Worm (Caenorhabditis elegans): ENCODE measurements around the gene adm-2.

The adm-2 gene

DNA sequence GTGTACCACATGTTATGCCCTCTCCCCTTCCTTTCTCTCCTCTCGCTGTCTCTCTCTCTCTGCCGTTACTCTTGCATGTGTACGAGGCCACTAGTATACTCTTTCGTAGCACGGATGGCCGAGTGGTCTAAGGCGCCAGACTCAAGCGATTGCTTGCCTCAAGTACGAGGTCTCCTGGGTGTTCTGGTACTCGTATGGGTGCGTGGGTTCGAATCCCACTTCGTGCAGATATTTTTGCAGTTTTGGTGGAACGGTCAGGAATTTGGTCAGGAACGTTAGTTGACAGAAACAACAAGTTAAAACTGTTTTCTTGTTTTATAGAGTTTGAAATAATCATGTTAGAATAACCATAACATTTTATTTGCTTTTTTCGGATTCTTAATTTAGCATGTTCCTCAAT, 22.3 kb upstream of the adm-2 start (continued):
- TF ChIP-seq tbx-2 (tag; optimal IDR thresholded peaks at IDR 0.05), result peak; percentile 85
- TF ChIP-seq nhr-77 (tag; optimal IDR thresholded peaks at IDR 0.05), result peak; percentile 46
- peak; percentile 13 for TF ChIP-seq ceh-28 (tag; optimal IDR thresholded peaks at IDR 0.05)
- no peak for TF ChIP-seq ztf-11 (tag; optimal IDR thresholded peaks at IDR 0.05)
- TF ChIP-seq R02D3.7 (tag; optimal IDR thresholded peaks at IDR 0.05), result peak; percentile 38
- TF ChIP-seq ceh-82 (tag; optimal IDR thresholded peaks at IDR 0.05), result peak; percentile 37
- peak; percentile 41 for TF ChIP-seq pqm-1 (tag; optimal IDR thresholded peaks at IDR 0.05)
- peak; percentile 81 for TF ChIP-seq nhr-43 (tag; optimal IDR thresholded peaks at IDR 0.05; ENCODE audit: poor library complexity, severe bottlenecking)
- TF ChIP-seq elt-2 (tag; optimal IDR thresholded peaks at IDR 0.05), result peak; percentile 49
- peak; percentile 99 for TF ChIP-seq hmg-11 (tag; optimal IDR thresholded peaks at IDR 0.05)
- no peak for TF ChIP-seq unc-62 (GFP tag; optimal IDR thresholded peaks at IDR 0.05)
- no peak for TF ChIP-seq fkh-2 (tag; optimal IDR thresholded peaks at IDR 0.05)
- peak; percentile 51 for TF ChIP-seq fkh-10 (GFP tag; optimal IDR thresholded peaks at IDR 0.05)
- no peak for TF ChIP-seq daf-12 (tag; optimal IDR thresholded peaks at IDR 0.05)
- peak; percentile 49 for TF ChIP-seq ztf-4 (tag; optimal IDR thresholded peaks at IDR 0.05)

DNA sequence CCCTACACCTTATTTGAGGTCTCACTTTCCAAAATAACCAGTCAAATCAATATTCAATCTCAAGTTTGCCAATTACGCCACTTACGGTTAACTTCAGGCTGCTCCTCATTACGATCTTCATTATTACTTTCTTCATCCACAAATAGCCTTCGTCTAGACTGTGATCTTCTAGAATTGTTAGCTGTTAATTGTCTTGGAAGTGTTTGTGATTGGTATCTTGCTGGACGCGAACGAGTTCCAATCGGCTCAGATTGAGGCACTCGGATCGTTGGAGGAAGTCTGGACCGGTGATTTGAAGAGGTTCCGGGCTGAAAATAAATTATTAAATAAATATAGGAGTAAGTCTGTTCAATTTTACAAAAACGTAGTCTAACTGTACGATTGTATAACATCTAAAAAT, 20.9 kb upstream of the adm-2 start:
- TF ChIP-seq lin-39 (tag; optimal IDR thresholded peaks at IDR 0.05), result no peak
- no peak for TF ChIP-seq egl-5 (tag; optimal IDR thresholded peaks at IDR 0.05)
- TF ChIP-seq ztf-11 (tag; optimal IDR thresholded peaks at IDR 0.05), result no peak
- no peak for TF ChIP-seq daf-12 (tag; optimal IDR thresholded peaks at IDR 0.05)
- TF ChIP-seq elt-1 (tag; optimal IDR thresholded peaks at IDR 0.05), result no peak
- no peak for TF ChIP-seq unc-39 (tag; optimal IDR thresholded peaks at IDR 0.05)
- TF ChIP-seq ceh-82 (tag; optimal IDR thresholded peaks at IDR 0.05), result no peak
- TF ChIP-seq nfya-1 (tag; optimal IDR thresholded peaks at IDR 0.05; ENCODE audit: insufficient read depth), result no peak

DNA sequence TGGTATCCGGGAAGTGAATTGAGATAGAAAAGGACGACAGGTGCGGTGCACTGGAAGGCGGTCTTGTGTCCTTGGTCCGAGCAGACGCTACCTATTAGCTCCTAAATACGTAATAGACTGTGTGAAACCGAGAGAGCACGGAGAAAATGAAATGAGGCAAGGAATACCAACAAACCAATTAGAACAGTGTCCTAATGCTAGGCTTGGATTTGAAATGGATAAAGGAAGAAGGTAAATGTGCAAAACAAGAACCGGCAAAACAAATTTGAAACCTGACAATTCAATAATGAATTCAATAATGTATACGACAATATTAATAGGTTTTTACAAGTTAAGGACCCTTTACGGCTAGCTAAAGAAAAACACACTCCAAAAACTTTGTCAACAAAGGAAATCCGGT, 19.0 kb upstream of the adm-2 start, which contains the start of gene C04A11.2:
TSS of gene C04A11.2 (minus strand) at position 101 of the 400 bp plus-strand sequence.
- TF ChIP-seq nhr-76 (tag; optimal IDR thresholded peaks at IDR 0.05), result no peak
- TF ChIP-seq lin-39 (tag; optimal IDR thresholded peaks at IDR 0.05), result no peak
- TF ChIP-seq fkh-2 (tag; optimal IDR thresholded peaks at IDR 0.05), result no peak
- TF ChIP-seq nhr-28 (tag; optimal IDR thresholded peaks at IDR 0.05), result no peak
- no peak for TF ChIP-seq aly-2 (tag; optimal IDR thresholded peaks at IDR 0.05)
- no peak for TF ChIP-seq lin-15B (tag; optimal IDR thresholded peaks at IDR 0.05)
- no peak for TF ChIP-seq ceh-82 (tag; optimal IDR thresholded peaks at IDR 0.05)
- no peak for TF ChIP-seq nhr-23 (tag; optimal IDR thresholded peaks at IDR 0.05)
- no peak for TF ChIP-seq snpc-4 (tag; optimal IDR thresholded peaks at IDR 0.05)
- TF ChIP-seq jun-1 (tag; optimal IDR thresholded peaks at IDR 0.05), result no peak
- TF ChIP-seq pqm-1 (tag; optimal IDR thresholded peaks at IDR 0.05), result no peak
- TF ChIP-seq pha-4 (tag; optimal IDR thresholded peaks at IDR 0.05), result no peak
- no peak for TF ChIP-seq egl-5 (tag; optimal IDR thresholded peaks at IDR 0.05)
- TF ChIP-seq nhr-12 (tag; optimal IDR thresholded peaks at IDR 0.05), result no peak
- no peak for TF ChIP-seq ztf-11 (tag; optimal IDR thresholded peaks at IDR 0.05)
- no peak for TF ChIP-seq ama-1 (optimal IDR thresholded peaks at IDR 0.05)
- no peak for TF ChIP-seq mdl-1 (tag; optimal IDR thresholded peaks at IDR 0.05)

DNA sequence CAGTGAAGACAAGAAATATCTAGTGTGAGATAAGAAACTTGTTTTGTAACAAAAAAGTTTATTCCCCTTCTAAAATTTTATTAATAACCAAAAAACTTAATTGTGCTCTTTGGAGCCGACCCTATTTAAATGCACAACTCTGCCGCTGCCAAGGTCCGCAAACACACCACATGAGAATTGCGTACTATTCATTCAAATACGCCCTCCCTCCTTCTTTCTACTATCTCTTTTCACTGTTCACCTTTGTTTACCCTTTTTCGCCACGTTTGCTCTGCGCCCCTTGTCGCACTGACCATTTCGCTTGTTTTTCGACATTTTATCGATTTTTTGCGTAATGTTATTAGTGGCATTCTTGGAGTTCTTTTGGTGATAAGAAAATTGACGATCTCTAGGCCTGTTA, 18.1 kb upstream of the adm-2 start:
- TF ChIP-seq hmg-11 (tag; optimal IDR thresholded peaks at IDR 0.05) (peak; percentile 4), fos-1 (tag; optimal IDR thresholded peaks at IDR 0.05) (no peak), pqm-1 (tag; optimal IDR thresholded peaks at IDR 0.05) (peak; percentile 43), nfya-1 (tag; optimal IDR thresholded peaks at IDR 0.05; ENCODE audit: insufficient read depth) (peak; percentile 41), elt-2 (tag; optimal IDR thresholded peaks at IDR 0.05) (peak; percentile 71), jun-1 (tag; optimal IDR thresholded peaks at IDR 0.05) (peak; percentile 12), pha-4 (tag; optimal IDR thresholded peaks at IDR 0.05) (peak; percentile 96), ceh-28 (tag; optimal IDR thresholded peaks at IDR 0.05) (peak; percentile 54), nhr-23 (tag; optimal IDR thresholded peaks at IDR 0.05) (no peak), aly-2 (tag; optimal IDR thresholded peaks at IDR 0.05) (no peak)

DNA sequence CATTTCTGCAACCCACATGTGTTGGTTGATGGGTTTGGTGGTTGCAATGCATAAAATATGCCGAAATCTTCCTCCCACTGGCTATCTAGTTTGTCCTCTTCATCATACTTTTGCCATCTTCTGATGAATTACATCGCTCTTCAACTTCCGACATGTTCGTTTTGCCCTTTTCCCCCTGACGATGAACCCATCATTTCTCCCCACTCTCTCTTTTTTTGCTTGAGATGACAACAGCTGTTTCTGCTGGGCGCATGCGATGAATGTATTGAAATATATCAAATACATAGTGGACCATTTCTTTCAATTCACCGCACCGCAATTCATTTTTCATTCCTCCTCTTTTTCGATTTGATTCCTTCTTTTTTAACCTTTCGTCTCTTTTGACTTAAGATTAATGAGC, 16.8 kb upstream of the adm-2 start:
- TF ChIP-seq ZK546.5 (tag; optimal IDR thresholded peaks at IDR 0.05) (no peak), lin-39 (tag; optimal IDR thresholded peaks at IDR 0.05) (peak; percentile 44), ceh-28 (tag; optimal IDR thresholded peaks at IDR 0.05) (no peak), nhr-12 (tag; optimal IDR thresholded peaks at IDR 0.05) (no peak)

Data from whole organism, L3 larva.